Fruit fly (Drosophila melanogaster) whole organism, embryonic: ENCODE data around the gene Actn.

ENCODE experiments used
- ATbp ChIP-seq: fragments of 200-800 bp; sonication (Bioruptor generic); optimal IDR thresholded peaks from 2 replicates; lab custom pipeline; 2017; ENCODE audit warnings: missing biosample characterization, mild to moderate bottlenecking, missing genetic modification characterization, missing genetic modification reagents
- Ada2b ChIP-seq: fragments of 200-800 bp; sonication (Bioruptor generic); IDR thresholded peaks from 2 replicates; pipeline ENCODE4 v1.3.6; 2022; ENCODE audit warnings: missing biosample characterization, missing genetic modification characterization
- Blimp-1 ChIP-seq: fragments of 200-800 bp; sonication (Bioruptor generic); optimal IDR thresholded peaks from 3 replicates; lab custom pipeline; 2018; ENCODE audit warnings: missing biosample characterization, missing genetic modification characterization, mild to moderate bottlenecking, moderate library complexity, missing genetic modification reagents
- Bteb2 ChIP-seq: fragments of 200-800 bp; sonication (Bioruptor generic); optimal IDR thresholded peaks from 2 replicates; lab custom pipeline; 2016; ENCODE audit warnings: missing biosample characterization, missing genetic modification characterization
- CG10431 ChIP-seq: fragments of 200-800 bp; sonication (Bioruptor generic); optimal IDR thresholded peaks from 3 replicates; lab custom pipeline; 2018; ENCODE audit warnings: missing biosample characterization, mild to moderate bottlenecking, missing genetic modification characterization
- CG10959 ChIP-seq: fragments of 200-800 bp; sonication (Bioruptor generic); IDR thresholded peaks from 2 replicates; pipeline ENCODE4 v1.3.6; 2022; ENCODE audit warnings: missing biosample characterization, missing genetic modification characterization
- CG12104 ChIP-seq: fragments of 200-800 bp; sonication (Bioruptor generic); optimal IDR thresholded peaks from 3 replicates; lab custom pipeline; 2016; ENCODE audit warnings: missing biosample characterization, missing genetic modification characterization
- CG12744 ChIP-seq: fragments of 200-800 bp; sonication (Bioruptor generic); optimal IDR thresholded peaks from 2 replicates; lab custom pipeline; 2016; ENCODE audit warnings: missing biosample characterization, missing genetic modification characterization
- CG14050 ChIP-seq: fragments of 200-800 bp; sonication (Bioruptor generic); IDR thresholded peaks from 3 replicates; pipeline ENCODE4 v1.3.6; 2022; ENCODE audit warnings: missing biosample characterization, missing genetic modification characterization
- CG15269 ChIP-seq: fragments of 200-800 bp; sonication (Bioruptor generic); optimal IDR thresholded peaks from 2 replicates; lab custom pipeline; 2018; ENCODE audit warnings: missing biosample characterization, mild to moderate bottlenecking, missing genetic modification characterization, moderate library complexity
- CG17359 ChIP-seq: fragments of 200-800 bp; sonication (Bioruptor generic); optimal IDR thresholded peaks from 3 replicates; lab custom pipeline; 2018; ENCODE audit warnings: missing biosample characterization, mild to moderate bottlenecking, missing genetic modification characterization, moderate library complexity
- CG17802 ChIP-seq: fragments of 200-800 bp; sonication (Bioruptor generic); optimal IDR thresholded peaks from 2 replicates; lab custom pipeline; 2018; ENCODE audit warnings: missing biosample characterization, mild to moderate bottlenecking, missing genetic modification characterization, moderate library complexity
- CG30020 ChIP-seq: fragments of 200-800 bp; optimal IDR thresholded peaks from 2 replicates; lab custom pipeline; 2019; ENCODE audit warnings: missing biosample characterization, mild to moderate bottlenecking, missing genetic modification characterization, moderate library complexity
- CG32532 ChIP-seq: fragments of 200-800 bp; sonication (Bioruptor generic); IDR thresholded peaks from 2 replicates; pipeline ENCODE4 v1.3.6; 2022; ENCODE audit warnings: missing biosample characterization, missing genetic modification characterization
- CG32767 ChIP-seq: fragments of 200-800 bp; sonication (Bioruptor generic); IDR thresholded peaks from 2 replicates; pipeline ENCODE4 v1.3.6; 2022; ENCODE audit warnings: missing biosample characterization, missing genetic modification characterization
- CG3407 ChIP-seq: fragments of 200-800 bp; sonication (Bioruptor generic); optimal IDR thresholded peaks from 2 replicates; lab custom pipeline; 2018; ENCODE audit warnings: missing biosample characterization, mild to moderate bottlenecking, missing genetic modification characterization
- CG6272 ChIP-seq: fragments of 200-800 bp; sonication (Bioruptor generic); IDR thresholded peaks from 2 replicates; pipeline ENCODE4 v1.3.6; 2022; ENCODE audit warnings: missing biosample characterization, missing genetic modification characterization
- CG6813 ChIP-seq: fragments of 200-800 bp; sonication (Bioruptor generic); optimal IDR thresholded peaks from 2 replicates; lab custom pipeline; 2017; ENCODE audit warnings: missing biosample characterization, missing genetic modification characterization, mild to moderate bottlenecking, moderate library complexity, missing genetic modification reagents
- CG7556 ChIP-seq: fragments of 200-800 bp; sonication (Bioruptor generic); optimal IDR thresholded peaks from 2 replicates; lab custom pipeline; 2017; ENCODE audit warnings: missing biosample characterization, mild to moderate bottlenecking, missing genetic modification characterization
- CTCF ChIP-seq: fragments of 200-800 bp; sonication (Bioruptor generic); optimal IDR thresholded peaks from 2 replicates; lab custom pipeline; 2017; ENCODE audit warnings: missing biosample characterization, mild to moderate bottlenecking, missing genetic modification characterization, moderate library complexity
- Dad ChIP-seq: fragments of 200-800 bp; sonication (Bioruptor generic); optimal IDR thresholded peaks from 3 replicates; lab custom pipeline; 2016; ENCODE audit warnings: missing biosample characterization, missing genetic modification characterization
- Deaf1 ChIP-seq: fragments of 200-800 bp; optimal IDR thresholded peaks from 3 replicates; lab custom pipeline; 2019; ENCODE audit warnings: missing biosample characterization, mild to moderate bottlenecking, missing genetic modification characterization, moderate library complexity
- Doc2 ChIP-seq: fragments of 200-800 bp; sonication (Bioruptor generic); IDR thresholded peaks from 2 replicates; pipeline ENCODE4 v1.3.6; 2022; ENCODE audit warnings: missing biosample characterization, missing genetic modification characterization
- MBD-R2 ChIP-seq: fragments of 200-800 bp; sonication (Bioruptor generic); IDR thresholded peaks from 2 replicates; pipeline ENCODE4 v1.3.6; 2022; ENCODE audit warnings: missing biosample characterization, missing genetic modification characterization
- Max ChIP-seq: fragments of 200-800 bp; sonication (Bioruptor generic); optimal IDR thresholded peaks from 2 replicates; lab custom pipeline; 2016; ENCODE audit warnings: missing biosample characterization, mild to moderate bottlenecking, missing genetic modification characterization
- Nf-YB ChIP-seq: fragments of 200-800 bp; sonication (Bioruptor generic); optimal IDR thresholded peaks from 3 replicates; lab custom pipeline; 2019; ENCODE audit warnings: missing biosample characterization, mild to moderate bottlenecking, missing genetic modification characterization, moderate library complexity
- Pdp1 ChIP-seq, 2 experiments: fragments of 200-800 bp; sonication (Bioruptor generic); optimal IDR thresholded peaks; 3 replicates each; lab custom pipeline; 2016; ENCODE audit warnings: missing biosample characterization in 2 of 2, missing genetic modification characterization in 2 of 2, mild to moderate bottlenecking in 1 of 2, moderate library complexity in 1 of 2
- Ptx1 ChIP-seq: fragments of 200-800 bp; sonication (Bioruptor generic); IDR thresholded peaks from 2 replicates; pipeline ENCODE4 v1.3.6; 2022; ENCODE audit warnings: missing biosample characterization, missing genetic modification characterization
- Side ChIP-seq: fragments of 200-800 bp; sonication (Bioruptor generic); optimal IDR thresholded peaks from 2 replicates; lab custom pipeline; 2016; ENCODE audit warnings: missing biosample characterization, missing genetic modification characterization
- Stat92E ChIP-seq, 3 experiments: fragments of >200 bp in 2 of 3; fragments of 200-800 bp in 1 of 3; sonication (Bioruptor generic) in 1 of 3; optimal IDR thresholded peaks; 2 replicates each; lab custom pipeline; 2017 to 2019; ENCODE audit warnings: missing biosample characterization in 3 of 3, missing genetic modification characterization in 3 of 3, mild to moderate bottlenecking in 1 of 3, moderate library complexity in 1 of 3
- Xbp1 ChIP-seq: fragments of 200-800 bp; sonication (Bioruptor generic); optimal IDR thresholded peaks from 3 replicates; lab custom pipeline; 2016; ENCODE audit warnings: missing biosample characterization, mild to moderate bottlenecking, missing genetic modification characterization
- YL-1 ChIP-seq: fragments of 200-800 bp; sonication (Bioruptor generic); optimal IDR thresholded peaks from 3 replicates; lab custom pipeline; 2017; ENCODE audit warnings: missing biosample characterization, mild to moderate bottlenecking, missing genetic modification characterization
- az2 ChIP-seq: fragments of 200-800 bp; sonication (Bioruptor generic); optimal IDR thresholded peaks from 3 replicates; lab custom pipeline; 2016; ENCODE audit warnings: missing biosample characterization, missing genetic modification characterization
- bbx ChIP-seq: fragments of 200-800 bp; sonication (Bioruptor generic); IDR thresholded peaks from 2 replicates; pipeline ENCODE4 v1.3.6; 2022; ENCODE audit warnings: missing biosample characterization, missing genetic modification characterization; ENCODE audit not compliant: partially characterized antibody
- cg ChIP-seq: fragments of 200-800 bp; sonication (Bioruptor generic); optimal IDR thresholded peaks from 3 replicates; lab custom pipeline; 2019; ENCODE audit warnings: missing biosample characterization, mild to moderate bottlenecking, missing genetic modification characterization, moderate library complexity
- gcm ChIP-seq: fragments of 200-800 bp; sonication (Bioruptor generic); optimal IDR thresholded peaks from 2 replicates; lab custom pipeline; 2019; ENCODE audit warnings: missing biosample characterization, mild to moderate bottlenecking, missing genetic modification characterization, moderate library complexity
- gsb-n ChIP-seq: fragments of 200-800 bp; sonication (Bioruptor generic); optimal IDR thresholded peaks from 3 replicates; lab custom pipeline; 2018; ENCODE audit warnings: missing biosample characterization, mild to moderate bottlenecking, missing genetic modification characterization
- her ChIP-seq: fragments of 200-800 bp; sonication (Bioruptor generic); optimal IDR thresholded peaks from 2 replicates; lab custom pipeline; 2016; ENCODE audit warnings: missing biosample characterization, missing genetic modification characterization
- hkb ChIP-seq, 2 experiments: fragments of 200-800 bp in 1 of 2; fragments of >200 bp in 1 of 2; sonication (Bioruptor generic) in 1 of 2; IDR thresholded peaks in 1 of 2; optimal IDR thresholded peaks in 1 of 2; 2 replicates each; pipeline versions ENCODE4 v1.3.6 to Lab custom; 2017 to 2022; ENCODE audit warnings: missing biosample characterization in 1 of 2, missing genetic modification characterization in 1 of 2
- jumu ChIP-seq: fragments of 200-800 bp; sonication (Bioruptor generic); optimal IDR thresholded peaks from 3 replicates; lab custom pipeline; 2016; ENCODE audit warnings: missing biosample characterization, missing genetic modification characterization
- pros ChIP-seq: fragments of 200-800 bp; sonication (Bioruptor generic); optimal IDR thresholded peaks from 3 replicates; lab custom pipeline; 2019; ENCODE audit warnings: missing biosample characterization, mild to moderate bottlenecking, missing genetic modification characterization, moderate library complexity
- ranshi ChIP-seq: fragments of 200-800 bp; sonication (Bioruptor generic); IDR thresholded peaks from 2 replicates; pipeline ENCODE4 v1.3.6; 2022; ENCODE audit warnings: missing biosample characterization, missing genetic modification characterization
- sisA ChIP-seq: fragments of 200-800 bp; sonication (Bioruptor generic); IDR thresholded peaks from 2 replicates; pipeline ENCODE4 v1.3.6; 2022; ENCODE audit warnings: missing biosample characterization, missing genetic modification characterization
- sob ChIP-seq: fragments of 200-800 bp; sonication (Bioruptor generic); IDR thresholded peaks from 2 replicates; pipeline ENCODE4 v1.3.6; 2022; ENCODE audit warnings: missing biosample characterization, missing genetic modification characterization
- tup ChIP-seq: fragments of 200-800 bp; sonication (Bioruptor generic); optimal IDR thresholded peaks from 2 replicates; lab custom pipeline; 2016; ENCODE audit warnings: missing biosample characterization, mild to moderate bottlenecking, missing genetic modification characterization, moderate library complexity
- unpg ChIP-seq: fragments of 200-800 bp; sonication (Bioruptor generic); optimal IDR thresholded peaks from 3 replicates; lab custom pipeline; 2018; ENCODE audit warnings: missing biosample characterization, mild to moderate bottlenecking, missing genetic modification characterization, moderate library complexity
- vfl ChIP-seq: fragments of 200-800 bp; sonication (Bioruptor generic); optimal IDR thresholded peaks from 2 replicates; lab custom pipeline; 2016; ENCODE audit warnings: missing biosample characterization, missing genetic modification characterization
- vnd ChIP-seq: fragments of 200-800 bp; sonication (Bioruptor generic); IDR thresholded peaks from 3 replicates; pipeline ENCODE4 v1.3.6; 2022; ENCODE audit warnings: missing biosample characterization, missing genetic modification characterization; ENCODE audit not compliant: partially characterized antibody

Gene Actn

dm6 chrX:2050070-2050899, 8.2 kb upstream of the Actn start, which contains the start of gene moody (continued):
- TF ChIP-seq CG14050 (GFP tag; lab: Robert Waterston, UW): peak; percentile 98
- TF ChIP-seq gsb-n (tag; lab: Kevin White, UChicago): peak; percentile 85
- TF ChIP-seq ranshi (GFP tag; lab: Robert Waterston, UW): peak; percentile 98
- TF ChIP-seq Blimp-1 (GFP tag; lab: Kevin White, UChicago): peak; percentile 96
- TF ChIP-seq cg (GFP tag; lab: Kevin White, UChicago): peak; percentile 35
- peak; percentile 92 for TF ChIP-seq CG10431 (GFP tag; lab: Kevin White, UChicago)
- peak in 1 of 3 experiments; percentile 85 for TF ChIP-seq Stat92E (GFP tag; optimal IDR thresholded peaks at IDR 0.05; lab: Kevin White, UChicago)
- TF ChIP-seq pros (GFP tag; lab: Kevin White, UChicago): peak; percentile 59
- peak; percentile 97 for TF ChIP-seq Dad (GFP tag; lab: Kevin White, UChicago)
- peak; percentile 94 for TF ChIP-seq gcm (GFP tag; lab: Kevin White, UChicago)
- TF ChIP-seq CTCF (GFP tag; lab: Kevin White, UChicago): peak; percentile 63
- peak; percentile 98 for TF ChIP-seq MBD-R2 (GFP tag; lab: Robert Waterston, UW)
- peak; percentile 95 to 98 for TF ChIP-seq Pdp1 (GFP tag; optimal IDR thresholded peaks at IDR 0.05; lab: Kevin White, UChicago)
- peak; percentile 97 for TF ChIP-seq CG15269 (tag; lab: Kevin White, UChicago)
- TF ChIP-seq CG17359 (tag; lab: Kevin White, UChicago): peak; percentile 97
- peak; percentile 95 for TF ChIP-seq tup (GFP tag; lab: Kevin White, UChicago)
- TF ChIP-seq CG6813: peak; percentile 98
- peak; percentile 75 for TF ChIP-seq Max (GFP tag; lab: Kevin White, UChicago)
- peak; percentile 96 for TF ChIP-seq CG7556
- TF ChIP-seq CG32532 (GFP tag; lab: Robert Waterston, UW): peak; percentile 99
- peak; percentile 98 for TF ChIP-seq Ada2b (GFP tag; lab: Robert Waterston, UW)
- TF ChIP-seq Doc2 (GFP tag; lab: Robert Waterston, UW): peak; percentile 92
- peak; percentile 94 for TF ChIP-seq CG32767 (GFP tag; lab: Robert Waterston, UW)
- peak; percentile 98 for TF ChIP-seq Side (GFP tag; lab: Kevin White, UChicago)
- TF ChIP-seq Bteb2 (GFP tag; lab: Kevin White, UChicago): peak; percentile 97
- peak; percentile 98 for TF ChIP-seq jumu
- peak; percentile 97 for TF ChIP-seq vfl (GFP tag; lab: Kevin White, UChicago)
- TF ChIP-seq CG17802 (tag; lab: Kevin White, UChicago): peak; percentile 85
- TF ChIP-seq CG30020 (tag; lab: Kevin White, UChicago): peak; percentile 64
- peak; percentile 99 for TF ChIP-seq sob (GFP tag; lab: Robert Waterston, UW)
- TF ChIP-seq Ptx1 (GFP tag; lab: Robert Waterston, UW): peak; percentile 98
- peak; percentile 96 for TF ChIP-seq unpg (GFP tag; lab: Kevin White, UChicago)
- peak; percentile 86 for TF ChIP-seq CG12104 (GFP tag; lab: Kevin White, UChicago)
- peak; percentile 78 for TF ChIP-seq Nf-YB
- peak; percentile 97 for TF ChIP-seq az2 (GFP tag; lab: Kevin White, UChicago)
- peak; percentile 96 for TF ChIP-seq YL-1 (GFP tag; lab: Kevin White, UChicago)
- TF ChIP-seq ATbp (GFP tag; lab: Kevin White, UChicago): peak; percentile 96
- no peak for TF ChIP-seq hkb (optimal IDR thresholded peaks at IDR 0.05; lab: Kevin White, UChicago)
- TF ChIP-seq hkb (GFP tag; IDR thresholded peaks at IDR 0.05; lab: Robert Waterston, UW): peak; percentile 98
- TF ChIP-seq CG12744: peak; percentile 96
- TF ChIP-seq sisA (GFP tag; lab: Robert Waterston, UW): peak; percentile 98
- TF ChIP-seq CG3407 (GFP tag; lab: Kevin White, UChicago): peak; percentile 88
- no peak for TF ChIP-seq bbx (GFP tag; lab: Robert Waterston, UW)
- TF ChIP-seq her (GFP tag; lab: Kevin White, UChicago): peak; percentile 97
- TF ChIP-seq CG10959 (GFP tag; lab: Robert Waterston, UW): peak; percentile 96
- peak; percentile 98 for TF ChIP-seq Xbp1 (GFP tag; lab: Kevin White, UChicago)
- peak; percentile 97 for TF ChIP-seq CG6272
- TF ChIP-seq Deaf1 (tag; lab: Kevin White, UChicago): peak; percentile 86
- TF ChIP-seq vnd: no peak
